Worm (Caenorhabditis elegans) whole organism, young adult: ENCODE measurements around the gene F25D1.8.

Experiments
- ZK185.1 ChIP-seq: sonication (generic microtip); optimal IDR thresholded peaks from 2 replicates; lab custom pipeline; 2016; ENCODE audit warnings: mild to moderate bottlenecking, missing genetic modification characterization, missing compliant biosample characterization; ENCODE audit not compliant: poor library complexity, severe bottlenecking
- unc-62 ChIP-seq: fragments of 150-350 bp; optimal IDR thresholded peaks from 2 replicates; lab custom pipeline; 2014; ENCODE audit warnings: missing biosample characterization, missing genetic modification reagents, missing genetic modification characterization

DNA sequence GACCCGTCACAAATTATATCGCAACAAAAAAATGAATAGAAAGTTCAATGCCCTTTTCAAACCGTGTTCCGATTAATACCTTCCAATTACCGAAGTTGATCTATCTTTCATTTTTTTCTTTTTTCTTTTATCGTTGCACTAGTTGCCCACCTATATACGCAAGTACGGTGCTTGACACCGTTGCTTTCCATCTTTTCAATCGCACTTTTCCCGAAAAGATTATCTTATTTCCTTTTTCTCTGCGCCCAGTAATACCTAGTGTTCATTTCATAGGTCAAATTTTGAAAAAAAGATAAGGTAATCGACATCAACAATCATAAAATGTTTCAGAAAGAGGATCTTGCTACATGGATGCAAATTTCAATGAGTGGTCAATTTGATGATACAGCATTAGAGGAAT, 9.6 kb upstream of the F25D1.8 start:
- TF ChIP-seq ZK185.1, result no peak
- no peak for TF ChIP-seq unc-62 (GFP tag; lab: Kevin White, UChicago)
